Worm (Caenorhabditis elegans) whole organism, young adult: ENCODE results near the gene dpy-10.

Source experiments
- B0261.1 ChIP-seq: sonication (generic microtip); optimal IDR thresholded peaks from 2 replicates; lab custom pipeline; 2016; ENCODE audit warnings: mild to moderate bottlenecking, missing genetic modification characterization, moderate library complexity, missing compliant biosample characterization
- C17E4.6 ChIP-seq: fragments of 200-800 bp; sonication (Bioruptor generic); IDR thresholded peaks from 2 replicates; pipeline ENCODE4 v1.3.6; 2022; ENCODE audit warnings: missing genetic modification reagents, missing genetic modification characterization, missing compliant biosample characterization
- F23B12.7 ChIP-seq: sonication (generic microtip); optimal IDR thresholded peaks from 2 replicates; lab custom pipeline; 2017; ENCODE audit warnings: missing genetic modification characterization, mild to moderate bottlenecking, missing compliant biosample characterization, antibody characterized with exemption, moderate library complexity; ENCODE audit not compliant: insufficient read depth
- F39B2.1 ChIP-seq: fragments of 200-800 bp; sonication (Bioruptor generic); IDR thresholded peaks from 2 replicates; pipeline ENCODE4 v1.3.6; 2022; ENCODE audit warnings: missing genetic modification reagents, missing genetic modification characterization, missing compliant biosample characterization
- F49E8.2 ChIP-seq: sonication (generic microtip); optimal IDR thresholded peaks from 3 replicates; lab custom pipeline; 2017; ENCODE audit warnings: missing genetic modification characterization, mild to moderate bottlenecking, missing compliant biosample characterization, antibody characterized with exemption, moderate library complexity; ENCODE audit not compliant: insufficient read depth
- T26A5.8 ChIP-seq: sonication (generic microtip); optimal IDR thresholded peaks from 2 replicates; lab custom pipeline; 2016; ENCODE audit warnings: missing genetic modification characterization, missing compliant biosample characterization
- Y56A3A.18 ChIP-seq: fragments of 200-800 bp; sonication (Bioruptor generic); IDR thresholded peaks from 2 replicates; pipeline ENCODE4 v1.3.6; 2022; ENCODE audit warnings: missing genetic modification reagents, missing genetic modification characterization, missing compliant biosample characterization
- Y79H2A.3 ChIP-seq: fragments of 200-800 bp; sonication (Bioruptor generic); conservative IDR thresholded peaks from 2 replicates; pipeline ENCODE4 v1.3.6; 2022; ENCODE audit warnings: missing genetic modification reagents, missing genetic modification characterization, missing compliant biosample characterization
- atf-7 ChIP-seq: sonication (generic microtip); optimal IDR thresholded peaks from 2 replicates; lab custom pipeline; 2017; ENCODE audit warnings: mild to moderate bottlenecking, missing genetic modification characterization, missing compliant biosample characterization
- athp-1 ChIP-seq: sonication (generic microtip); optimal IDR thresholded peaks from 2 replicates; lab custom pipeline; 2017; ENCODE audit warnings: mild to moderate bottlenecking, missing genetic modification characterization, missing compliant biosample characterization
- attf-3 ChIP-seq: fragments of 200-800 bp; sonication (Bioruptor generic); conservative IDR thresholded peaks from 2 replicates; pipeline ENCODE4 v1.3.6; 2022; ENCODE audit warnings: missing genetic modification reagents, missing genetic modification characterization, missing compliant biosample characterization
- attf-6 ChIP-seq: fragments of 200-800 bp; sonication (Bioruptor generic); IDR thresholded peaks from 2 replicates; pipeline ENCODE4 v1.3.6; 2022; ENCODE audit warnings: missing genetic modification reagents, missing genetic modification characterization, missing compliant biosample characterization
- bed-1 ChIP-seq: fragments of 200-800 bp; sonication (Bioruptor generic); IDR thresholded peaks from 2 replicates; pipeline ENCODE4 v1.3.6; 2022; ENCODE audit warnings: missing genetic modification reagents, missing genetic modification characterization, missing compliant biosample characterization
- chd-7 ChIP-seq: sonication (generic microtip); optimal IDR thresholded peaks from 2 replicates; lab custom pipeline; 2016; ENCODE audit warnings: mild to moderate bottlenecking, missing genetic modification characterization, moderate library complexity, missing compliant biosample characterization
- dpff-1 ChIP-seq: sonication (generic microtip); optimal IDR thresholded peaks from 2 replicates; lab custom pipeline; 2017; ENCODE audit warnings: mild to moderate bottlenecking, missing genetic modification characterization, missing compliant biosample characterization
- egrh-3 ChIP-seq: fragments of 200-800 bp; sonication (Bioruptor generic); IDR thresholded peaks from 2 replicates; pipeline ENCODE4 v1.3.6; 2022; ENCODE audit warnings: missing genetic modification reagents, missing genetic modification characterization, missing compliant biosample characterization
- ets-4 ChIP-seq: fragments of 200-800 bp; sonication (Bioruptor generic); optimal IDR thresholded peaks from 2 replicates; lab custom pipeline; 2018; ENCODE audit warnings: mild to moderate bottlenecking, missing genetic modification characterization, missing compliant biosample characterization
- fkh-3 ChIP-seq: sonication (generic microtip); optimal IDR thresholded peaks from 2 replicates; lab custom pipeline; 2016; ENCODE audit warnings: mild to moderate bottlenecking, missing genetic modification characterization, missing compliant biosample characterization
- gei-17 ChIP-seq: fragments of 200-800 bp; sonication (Bioruptor generic); optimal IDR thresholded peaks from 2 replicates; lab custom pipeline; 2018; ENCODE audit warnings: mild to moderate bottlenecking, missing genetic modification characterization, missing compliant biosample characterization
- hmg-1.2 ChIP-seq: fragments of 200-800 bp; sonication (Bioruptor generic); IDR thresholded peaks from 2 replicates; pipeline ENCODE4 v1.3.6; 2022; ENCODE audit warnings: missing genetic modification reagents, missing genetic modification characterization, missing compliant biosample characterization
- hmg-20 ChIP-seq: fragments of 200-800 bp; sonication (Bioruptor generic); IDR thresholded peaks from 2 replicates; pipeline ENCODE4 v1.3.6; 2022; ENCODE audit warnings: missing genetic modification reagents, missing genetic modification characterization, missing compliant biosample characterization
- lsy-27 ChIP-seq: sonication (generic microtip); optimal IDR thresholded peaks from 2 replicates; lab custom pipeline; 2017; ENCODE audit warnings: missing genetic modification characterization, mild to moderate bottlenecking, missing compliant biosample characterization, antibody characterized with exemption, missing genotype, borderline replicate concordance; ENCODE audit not compliant: insufficient read depth
- mcd-1 ChIP-seq: fragments of 200-800 bp; sonication (Bioruptor generic); IDR thresholded peaks from 2 replicates; pipeline ENCODE4 v1.3.6; 2022; ENCODE audit warnings: missing genetic modification reagents, missing genetic modification characterization, missing compliant biosample characterization
- nfya-1 ChIP-seq: sonication (generic microtip); optimal IDR thresholded peaks from 2 replicates; lab custom pipeline; 2017; ENCODE audit warnings: antibody characterized with exemption, missing compliant biosample characterization, missing genetic modification characterization, borderline replicate concordance; ENCODE audit not compliant: insufficient read depth
- sdz-38 ChIP-seq: sonication (generic microtip); optimal IDR thresholded peaks from 2 replicates; lab custom pipeline; 2016; ENCODE audit warnings: missing genotype, missing genetic modification characterization, missing compliant biosample characterization
- snpc-4 ChIP-seq, 5 experiments: fragments of 150-350 bp in 1 of 5; sonication (generic microtip) in 4 of 5; optimal IDR thresholded peaks; 2 replicates each; lab custom pipeline; 2014 to 2018; ENCODE audit warnings: missing genetic modification characterization in 5 of 5, missing biosample characterization in 3 of 5, antibody characterized with exemption in 2 of 5, mild to moderate bottlenecking in 2 of 5, missing compliant biosample characterization in 2 of 5, missing genotype in 2 of 5, moderate library complexity in 2 of 5, missing genetic modification reagents in 1 of 5
- somi-1 ChIP-seq: fragments of 200-800 bp; sonication (Bioruptor generic); optimal IDR thresholded peaks from 2 replicates; lab custom pipeline; 2018; ENCODE audit warnings: mild to moderate bottlenecking, missing genetic modification characterization, missing compliant biosample characterization
- tbx-9 ChIP-seq: sonication (generic microtip); optimal IDR thresholded peaks from 2 replicates; lab custom pipeline; 2016; ENCODE audit warnings: borderline replicate concordance, missing genetic modification characterization, inconsistent platforms, missing compliant biosample characterization
- xnd-1 ChIP-seq: sonication (generic microtip); optimal IDR thresholded peaks from 2 replicates; lab custom pipeline; 2016; ENCODE audit warnings: missing genotype, missing genetic modification reagents, missing genetic modification characterization, missing compliant biosample characterization
- zfh-2 ChIP-seq: fragments of 200-800 bp; sonication (Bioruptor generic); conservative IDR thresholded peaks from 2 replicates; pipeline ENCODE4 v1.3.6; 2022; ENCODE audit warnings: missing genetic modification reagents, missing genetic modification characterization, missing compliant biosample characterization
- ztf-18 ChIP-seq: sonication (generic microtip); optimal IDR thresholded peaks from 2 replicates; lab custom pipeline; 2016; ENCODE audit warnings: missing genotype, mild to moderate bottlenecking, missing genetic modification characterization, missing compliant biosample characterization
- ztf-26 ChIP-seq: sonication (generic microtip); optimal IDR thresholded peaks from 2 replicates; lab custom pipeline; 2017; ENCODE audit warnings: missing genetic modification characterization, missing compliant biosample characterization
- ztf-28 ChIP-seq: fragments of 200-800 bp; sonication (Bioruptor generic); IDR thresholded peaks from 2 replicates; pipeline ENCODE4 v1.3.6; 2022; ENCODE audit warnings: missing genetic modification reagents, missing genetic modification characterization, missing compliant biosample characterization
- ztf-6 ChIP-seq: fragments of 200-800 bp; sonication (Bioruptor generic); IDR thresholded peaks from 2 replicates; pipeline ENCODE4 v1.3.6; 2022; ENCODE audit warnings: missing genetic modification reagents, missing genetic modification characterization, missing compliant biosample characterization

Gene dpy-10

DNA sequence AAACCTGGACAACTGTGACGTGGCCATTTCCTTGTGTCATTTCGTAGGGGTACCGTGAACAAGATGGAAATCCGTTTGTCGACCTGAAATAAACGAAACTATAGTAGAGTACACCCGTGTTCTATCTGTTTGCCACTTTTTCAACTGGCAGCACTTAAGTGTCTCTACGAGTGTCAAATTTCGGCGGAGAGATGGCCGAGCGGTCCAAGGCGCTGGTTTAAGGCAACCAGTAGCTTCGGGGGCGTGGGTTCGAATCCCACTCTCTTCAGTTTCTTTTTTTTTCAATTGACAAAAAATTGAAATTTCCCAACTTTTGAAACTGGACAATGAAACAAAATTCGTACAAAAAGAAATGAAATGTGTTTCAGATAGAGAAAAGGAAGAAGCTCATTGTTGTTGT is 9.6 kb upstream of the dpy-10 start (continued):
- TF ChIP-seq athp-1 (no peak), Y56A3A.18 (GFP tag; lab: Robert Waterston, UW) (no peak), attf-6 (no peak), lsy-27 (no peak), ztf-6 (GFP tag; lab: Robert Waterston, UW) (no peak), C17E4.6 (GFP tag; lab: Robert Waterston, UW) (no peak), ztf-26 (tag; lab: Kevin White, UChicago) (no peak), F23B12.7 (tag; lab: Kevin White, UChicago) (peak; percentile 75), zfh-2 (GFP tag; lab: Robert Waterston, UW) (no peak), B0261.1 (peak; percentile 85), sdz-38 (tag; lab: Kevin White, UChicago) (no peak), ztf-28 (GFP tag; lab: Robert Waterston, UW) (peak; percentile 65; the same call in 1 of the 2 replicates), chd-7 (tag; lab: Kevin White, UChicago) (peak; percentile 39), tbx-9 (tag; lab: Kevin White, UChicago) (no peak), xnd-1 (tag; lab: Kevin White, UChicago) (no peak), ets-4 (GFP tag; lab: Kevin White, UChicago) (no peak), dpff-1 (tag; lab: Kevin White, UChicago) (no peak), attf-3 (GFP tag; lab: Robert Waterston, UW) (0 out of 2 replicates have a peak, but pooled peaks have one; percentile 30), F49E8.2 (tag; lab: Kevin White, UChicago) (no peak), ztf-18 (tag; lab: Kevin White, UChicago) (peak; percentile 13), snpc-4 (GFP tag; optimal IDR thresholded peaks at IDR 0.05; lab: Kevin White, UChicago) (no peak), snpc-4 (tag; optimal IDR thresholded peaks at IDR 0.05; lab: Kevin White, UChicago) (no peak), fkh-3 (tag; lab: Kevin White, UChicago) (no peak), nfya-1 (no peak), mcd-1 (GFP tag; lab: Robert Waterston, UW) (peak; percentile 51; the same call in 1 of the 2 replicates), Y79H2A.3 (no peak), somi-1 (no peak), F39B2.1 (GFP tag; lab: Robert Waterston, UW) (no peak), egrh-3 (GFP tag; lab: Robert Waterston, UW) (peak; percentile 44; the same call in 1 of the 2 replicates)

DNA sequence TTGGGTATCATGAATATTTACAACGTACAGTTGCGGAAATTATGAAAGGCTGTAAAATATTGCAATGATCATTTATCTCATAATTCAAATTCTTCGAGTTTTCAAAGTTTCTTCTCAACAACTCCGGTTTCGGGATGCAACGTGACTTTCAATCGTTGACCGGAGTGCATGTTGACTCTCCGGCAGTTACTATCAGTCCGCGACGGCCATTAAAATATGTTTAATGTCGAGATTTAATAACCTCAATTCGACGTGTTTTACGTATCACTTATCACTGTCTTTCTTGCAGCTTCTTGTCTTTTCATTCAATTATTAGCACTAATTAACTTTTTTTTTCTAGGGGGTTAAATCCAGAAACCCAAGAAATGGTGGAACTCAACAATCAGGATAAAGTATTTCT is 6.2 kb upstream of the dpy-10 start, which contains the start of gene tsp-10:
Gene tsp-10 (plus strand): TSS at position 366 of the 400 bp plus-strand sequence.
- TF ChIP-seq T26A5.8 (tag; lab: Kevin White, UChicago) (no peak), gei-17 (GFP tag; lab: Kevin White, UChicago) (no peak)

- TF ChIP-seq tbx-9 (tag; lab: Kevin White, UChicago) (no peak), hmg-1.2 (GFP tag; lab: Robert Waterston, UW) (peak; percentile 51; the same call in 1 of the 2 replicates)
Observed at ce11 chrII:6716638-6717037, 4.6 kb upstream of the dpy-10 start, which contains the start of the genes T14B4.5 and T14B4.20. Gene T14B4.5 (plus strand): TSS chrII:6716863. Gene T14B4.20 (plus strand): TSS chrII:6716901.

DNA sequence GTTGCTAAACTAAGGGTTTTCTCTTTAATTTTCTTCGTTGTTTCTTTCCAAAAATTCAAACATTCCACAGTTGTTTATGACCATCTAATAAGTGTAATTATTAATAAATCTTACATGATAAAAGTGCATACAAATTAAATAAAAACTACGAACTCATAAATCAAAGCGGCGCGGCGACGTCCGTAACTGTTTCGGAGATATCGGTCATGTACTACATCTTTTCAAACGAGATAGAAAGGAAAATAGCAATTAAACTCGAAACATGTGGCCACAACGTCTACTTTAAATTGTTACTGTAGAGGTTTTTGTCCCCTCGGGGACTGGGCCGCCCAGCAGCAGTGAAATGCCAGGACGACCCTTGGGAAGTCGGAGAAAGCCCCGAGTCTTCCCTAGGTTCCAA is 3.8 kb upstream of the dpy-10 start:
- TF ChIP-seq atf-7 (tag; lab: Kevin White, UChicago) = no peak
- TF ChIP-seq hmg-20 (GFP tag; lab: Robert Waterston, UW) = no peak
- no peak for TF ChIP-seq bed-1
